Fruit fly (Drosophila melanogaster) Kc167 (cell line): ENCODE results near the gene CG10984.

Experiments
- Myc ChIP-seq: fragments of >200 bp; optimal IDR thresholded peaks from 2 replicates; lab custom pipeline; 2017; ENCODE audit warnings: missing external identifiers
- Sin3A ChIP-seq: fragments of >200 bp; optimal IDR thresholded peaks from 2 replicates; lab custom pipeline; 2018; ENCODE audit warnings: missing external identifiers
- h ChIP-seq: fragments of >200 bp; optimal IDR thresholded peaks from 3 replicates; lab custom pipeline; 2018; ENCODE audit warnings: missing external identifiers
- insv ChIP-seq: fragments of >200 bp; optimal IDR thresholded peaks from 3 replicates; lab custom pipeline; 2018; ENCODE audit warnings: missing external identifiers
- psq ChIP-seq: fragments of >200 bp; optimal IDR thresholded peaks from 2 replicates; lab custom pipeline; 2017; ENCODE audit warnings: missing external identifiers
- ttk ChIP-seq: sonication (Bioruptor generic); optimal IDR thresholded peaks from 2 replicates; lab custom pipeline; 2017; ENCODE audit warnings: missing external identifiers

Gene CG10984

dm6 chr3L:12772740-12773686 is 23.1 kb downstream of the CG10984 start, which contains the start of gene Hip1:
Gene Hip1 (minus strand): TSS chr3L:12773573.
- TF ChIP-seq h (lab: Kevin White, UChicago) (no peak), insv (lab: Kevin White, UChicago) (no peak), Sin3A (no peak), psq (lab: Kevin White, UChicago) (no peak), ttk (lab: Kevin White, UChicago) (no peak), Myc (lab: Kevin White, UChicago) (no peak)

dm6 chr3L:12778616-12779015 is 28.7 kb downstream of the CG10984 start, which contains the start of gene CG32106:
Gene CG32106 (minus strand): TSS chr3L:12778716.
- TF ChIP-seq Sin3A, result no peak
- no peak for TF ChIP-seq Myc (lab: Kevin White, UChicago)
- TF ChIP-seq psq (lab: Kevin White, UChicago), result no peak
- TF ChIP-seq h (lab: Kevin White, UChicago), result no peak
- no peak for TF ChIP-seq insv (lab: Kevin White, UChicago)
- TF ChIP-seq ttk (lab: Kevin White, UChicago), result no peak

dm6 chr3L:12780997-12781396 is 31.1 kb downstream of the CG10984 start, which contains the start of the genes CG10969 and CG17666:
Gene CG10969 (minus strand): TSS chr3L:12781097.
Gene CG17666 (plus strand): TSS chr3L:12781325.
- TF ChIP-seq insv (lab: Kevin White, UChicago) (no peak), Sin3A (no peak), ttk (lab: Kevin White, UChicago) (no peak), psq (lab: Kevin White, UChicago) (no peak), h (lab: Kevin White, UChicago) (no peak), Myc (lab: Kevin White, UChicago) (no peak)

dm6 chr3L:12789875-12790373 is 40.0 kb downstream of the CG10984 start, which contains the start of gene CG42709:
Gene CG42709 (plus strand): TSS chr3L:12790192.
- TF ChIP-seq h (lab: Kevin White, UChicago) (no peak), Sin3A (no peak), insv (lab: Kevin White, UChicago) (no peak), Myc (lab: Kevin White, UChicago) (no peak), ttk (lab: Kevin White, UChicago) (no peak), psq (lab: Kevin White, UChicago) (no peak)

- TF ChIP-seq insv (lab: Kevin White, UChicago), result no peak
- TF ChIP-seq Myc (lab: Kevin White, UChicago), result no peak
- no peak for TF ChIP-seq psq (lab: Kevin White, UChicago)
- no peak for TF ChIP-seq ttk (lab: Kevin White, UChicago)
- no peak for TF ChIP-seq h (lab: Kevin White, UChicago)
- TF ChIP-seq Sin3A, result no peak
These were observed 41.1 kb downstream of the CG10984 start for dm6 chr3L:12790783-12791678.

- no peak for TF ChIP-seq ttk (lab: Kevin White, UChicago)
- no peak for TF ChIP-seq insv (lab: Kevin White, UChicago)
- TF ChIP-seq Myc (lab: Kevin White, UChicago), result no peak
- TF ChIP-seq h (lab: Kevin White, UChicago), result no peak
- no peak for TF ChIP-seq Sin3A
- TF ChIP-seq psq (lab: Kevin White, UChicago), result no peak
These were observed 41.8 kb downstream of the CG10984 start for dm6 chr3L:12791679-12792229.

- TF ChIP-seq Myc (lab: Kevin White, UChicago), result no peak
These were observed 43.1 kb downstream of the CG10984 start for dm6 chr3L:12792933-12793448.

- TF ChIP-seq h (lab: Kevin White, UChicago) (no peak), Myc (lab: Kevin White, UChicago) (no peak), insv (lab: Kevin White, UChicago) (no peak), Sin3A (no peak), psq (lab: Kevin White, UChicago) (no peak), ttk (lab: Kevin White, UChicago) (no peak)
These were observed 44.6 kb downstream of the CG10984 start for dm6 chr3L:12794532-12794931.

dm6 chr3L:12796077-12796641 is 46.2 kb downstream of the CG10984 start:
- TF ChIP-seq h (lab: Kevin White, UChicago) (no peak), Myc (lab: Kevin White, UChicago) (no peak), insv (lab: Kevin White, UChicago) (no peak), ttk (lab: Kevin White, UChicago) (no peak), Sin3A (no peak), psq (lab: Kevin White, UChicago) (no peak)

dm6 chr3L:12798795-12799311 is 48.9 kb downstream of the CG10984 start:
- TF ChIP-seq Myc (lab: Kevin White, UChicago) (no peak), insv (lab: Kevin White, UChicago) (no peak), h (lab: Kevin White, UChicago) (no peak), psq (lab: Kevin White, UChicago) (no peak), ttk (lab: Kevin White, UChicago) (no peak), Sin3A (no peak)
